Worm (Caenorhabditis elegans) whole organism, L4 larva: ENCODE measurements around the gene F52E1.3.
A peak's percentile ranks its signal among the peaks of the same experiment; 100 is the strongest.

Experiments
- F37D6.2 ChIP-seq: sonication (generic microtip); optimal IDR thresholded peaks from 2 replicates; lab custom pipeline; 2016; ENCODE audit warnings: mild to moderate bottlenecking, missing genetic modification characterization, missing compliant biosample characterization
- T20F7.1 ChIP-seq: fragments of 200-800 bp; sonication (Bioruptor generic); optimal IDR thresholded peaks from 2 replicates; lab custom pipeline; 2018; ENCODE audit warnings: mild to moderate bottlenecking, missing genetic modification characterization, missing compliant biosample characterization
- Y105C5A.15 ChIP-seq: fragments of 200-800 bp; sonication (Bioruptor generic); IDR thresholded peaks from 2 replicates; pipeline ENCODE4 v1.3.6; 2022; ENCODE audit warnings: missing genetic modification characterization, missing compliant biosample characterization
- Y48G9A.11 ChIP-seq: fragments of 200-800 bp; sonication (Bioruptor generic); IDR thresholded peaks from 2 replicates; pipeline ENCODE4 v1.3.6; 2022; ENCODE audit warnings: missing genetic modification reagents, missing genetic modification characterization, missing compliant biosample characterization
- ZK337.2 ChIP-seq: fragments of 200-800 bp; sonication (Bioruptor generic); IDR thresholded peaks from 2 replicates; pipeline ENCODE4 v1.3.6; 2022; ENCODE audit warnings: missing genetic modification reagents, missing genetic modification characterization, missing compliant biosample characterization
- aha-1 ChIP-seq: fragments of 150-350 bp; peaks from one replicate; lab custom pipeline; 2014; ENCODE audit warnings: missing biosample characterization, missing genetic modification characterization
- arid-1 ChIP-seq: fragments of 200-800 bp; sonication (Bioruptor generic); conservative IDR thresholded peaks from 2 replicates; pipeline ENCODE4 v1.3.6; 2022; ENCODE audit warnings: missing genetic modification reagents, missing genetic modification characterization, missing compliant biosample characterization
- ceh-44 ChIP-seq: fragments of 200-800 bp; sonication (Bioruptor generic); IDR thresholded peaks from 2 replicates; pipeline ENCODE4 v1.3.6; 2022; ENCODE audit warnings: missing genetic modification reagents, missing genetic modification characterization, missing compliant biosample characterization
- cey-2 ChIP-seq: sonication (generic microtip); optimal IDR thresholded peaks from 3 replicates; lab custom pipeline; 2017; ENCODE audit warnings: missing genetic modification characterization, mild to moderate bottlenecking, missing compliant biosample characterization, antibody characterized with exemption, borderline replicate concordance; ENCODE audit not compliant: insufficient read depth
- daf-12 ChIP-seq: fragments of 150-350 bp; optimal IDR thresholded peaks from 2 replicates; lab custom pipeline; 2014; ENCODE audit warnings: missing biosample characterization, missing genetic modification reagents, missing genetic modification characterization
- daf-16 ChIP-seq, 3 experiments: sonication (generic microtip); optimal IDR thresholded peaks; 2 replicates each; lab custom pipeline; 2016 to 2017; ENCODE audit warnings: missing genetic modification characterization in 3 of 3, missing genetic modification reagents in 3 of 3, mild to moderate bottlenecking in 2 of 3, missing compliant biosample characterization in 2 of 3, missing biosample characterization in 1 of 3, moderate library complexity in 1 of 3
- daf-8 ChIP-seq: fragments of 200-800 bp; sonication (Bioruptor generic); IDR thresholded peaks from 2 replicates; pipeline ENCODE4 v1.3.6; 2022; ENCODE audit warnings: missing genetic modification characterization, missing compliant biosample characterization
- dmd-6 ChIP-seq: fragments of 200-800 bp; sonication (Bioruptor generic); IDR thresholded peaks from 2 replicates; pipeline ENCODE4 v1.3.6; 2022; ENCODE audit warnings: missing genetic modification reagents, missing genetic modification characterization, missing compliant biosample characterization
- dmd-8 ChIP-seq: fragments of 200-800 bp; sonication (Bioruptor generic); IDR thresholded peaks from 2 replicates; pipeline ENCODE4 v1.3.6; 2022; ENCODE audit warnings: missing genetic modification characterization, missing compliant biosample characterization
- dpl-1 ChIP-seq: fragments of 150-350 bp; optimal IDR thresholded peaks from 2 replicates; lab custom pipeline; 2014; ENCODE audit warnings: missing biosample characterization, missing genetic modification reagents, missing genetic modification characterization
- dve-1 ChIP-seq: sonication (generic microtip); optimal IDR thresholded peaks from 2 replicates; lab custom pipeline; 2017; ENCODE audit warnings: antibody characterized with exemption, mild to moderate bottlenecking, missing genetic modification characterization, missing compliant biosample characterization; ENCODE audit not compliant: insufficient read depth
- hif-1 ChIP-seq, 2 experiments: sonication (generic microtip); optimal IDR thresholded peaks; 2 replicates each; lab custom pipeline; 2016 to 2017; ENCODE audit warnings: missing compliant biosample characterization in 2 of 2, missing genetic modification characterization in 2 of 2, missing genetic modification reagents in 2 of 2, missing genotype in 2 of 2, mild to moderate bottlenecking in 1 of 2
- hlh-11 ChIP-seq: fragments of 200-800 bp; sonication (Bioruptor generic); optimal IDR thresholded peaks from 2 replicates; lab custom pipeline; 2018; ENCODE audit warnings: mild to moderate bottlenecking, missing genetic modification characterization, missing compliant biosample characterization
- hlh-30 ChIP-seq: sonication (generic microtip); optimal IDR thresholded peaks from 2 replicates; lab custom pipeline; 2017; ENCODE audit warnings: antibody characterized with exemption, mild to moderate bottlenecking, missing genetic modification characterization, missing compliant biosample characterization; ENCODE audit not compliant: insufficient read depth
- lir-3 ChIP-seq: sonication (generic microtip); optimal IDR thresholded peaks from 2 replicates; lab custom pipeline; 2016; ENCODE audit warnings: mild to moderate bottlenecking, missing genetic modification characterization, missing compliant biosample characterization
- lsy-2 ChIP-seq, 2 experiments: fragments of 150-350 bp in 1 of 2; sonication (generic microtip) in 1 of 2; optimal IDR thresholded peaks; 2 replicates each; lab custom pipeline; 2014 to 2017; ENCODE audit warnings: missing biosample characterization in 2 of 2, missing genetic modification characterization in 2 of 2
- madf-5 ChIP-seq, 2 experiments: fragments of 200-800 bp; sonication (Bioruptor generic); IDR thresholded peaks; 2 replicates each; pipeline ENCODE4 v1.3.6; 2022; ENCODE audit warnings: missing compliant biosample characterization in 2 of 2, missing genetic modification characterization in 2 of 2
- madf-9 ChIP-seq: fragments of 200-800 bp; sonication (Bioruptor generic); conservative IDR thresholded peaks from 2 replicates; pipeline ENCODE4 v1.3.6; 2022; ENCODE audit warnings: missing genetic modification reagents, missing genetic modification characterization, missing compliant biosample characterization
- mep-1 ChIP-seq: fragments of 150-350 bp; sonication (generic microtip); optimal IDR thresholded peaks from 3 replicates; lab custom pipeline; 2014; ENCODE audit warnings: missing biosample characterization, missing genetic modification characterization
- nhr-102 ChIP-seq: sonication (generic microtip); optimal IDR thresholded peaks from 2 replicates; lab custom pipeline; 2016; ENCODE audit warnings: mild to moderate bottlenecking, missing genetic modification characterization, moderate library complexity, missing compliant biosample characterization
- nhr-11 ChIP-seq: fragments of 150-350 bp; optimal IDR thresholded peaks from 2 replicates; lab custom pipeline; 2014; ENCODE audit warnings: missing biosample characterization, missing genetic modification characterization
- nhr-111 ChIP-seq: fragments of 200-800 bp; sonication (Bioruptor generic); optimal IDR thresholded peaks from 2 replicates; lab custom pipeline; 2018; ENCODE audit warnings: mild to moderate bottlenecking, missing genetic modification characterization, missing compliant biosample characterization
- nhr-28 ChIP-seq: fragments of 150-350 bp; optimal IDR thresholded peaks from 2 replicates; lab custom pipeline; 2014; ENCODE audit warnings: missing biosample characterization, missing genetic modification characterization
- nhr-48 ChIP-seq: sonication (generic microtip); optimal IDR thresholded peaks from 2 replicates; lab custom pipeline; 2016; ENCODE audit warnings: mild to moderate bottlenecking, missing genetic modification characterization, missing compliant biosample characterization
- nhr-6 ChIP-seq: fragments of 150-350 bp; optimal IDR thresholded peaks from 2 replicates; lab custom pipeline; 2014; ENCODE audit warnings: missing biosample characterization, missing genetic modification characterization
- nhr-77 ChIP-seq: fragments of 150-350 bp; optimal IDR thresholded peaks from 2 replicates; lab custom pipeline; 2014; ENCODE audit warnings: missing biosample characterization, missing genetic modification characterization
- pha-4 ChIP-seq, 2 experiments: fragments of 150-350 bp in 1 of 2; fragments of 200-800 bp in 1 of 2; sonication (Bioruptor generic) in 1 of 2; IDR thresholded peaks in 1 of 2; optimal IDR thresholded peaks in 1 of 2; 2 replicates each; pipeline versions ENCODE4 v1.3.6 to Lab custom; 2014 to 2022; ENCODE audit warnings: missing genetic modification characterization in 2 of 2, missing genetic modification reagents in 2 of 2, missing biosample characterization in 1 of 2, missing compliant biosample characterization in 1 of 2
- pqm-1 ChIP-seq: sonication (generic microtip); optimal IDR thresholded peaks from 2 replicates; lab custom pipeline; 2017; ENCODE audit warnings: missing biosample characterization, missing genetic modification characterization
- rbr-2 ChIP-seq: sonication (generic microtip); optimal IDR thresholded peaks from 2 replicates; lab custom pipeline; 2016; ENCODE audit warnings: missing genotype, missing genetic modification characterization, missing compliant biosample characterization
- snpc-4 ChIP-seq: fragments of 150-350 bp; optimal IDR thresholded peaks from 2 replicates; lab custom pipeline; 2014; ENCODE audit warnings: missing biosample characterization, missing genetic modification characterization
- spr-3 ChIP-seq: fragments of 200-800 bp; sonication (Bioruptor generic); optimal IDR thresholded peaks from 2 replicates; lab custom pipeline; 2018; ENCODE audit warnings: mild to moderate bottlenecking, missing genetic modification characterization, missing compliant biosample characterization
- vab-7 ChIP-seq: fragments of 200-800 bp; sonication (Bioruptor generic); IDR thresholded peaks from 2 replicates; pipeline ENCODE4 v1.3.6; 2022; ENCODE audit warnings: missing genetic modification reagents, missing genetic modification characterization, missing compliant biosample characterization
- ztf-11 ChIP-seq: fragments of 150-350 bp; optimal IDR thresholded peaks from 2 replicates; lab custom pipeline; 2014; ENCODE audit warnings: missing biosample characterization, missing genetic modification characterization
- ztf-7 ChIP-seq: fragments of 150-350 bp; optimal IDR thresholded peaks from 2 replicates; lab custom pipeline; 2014; ENCODE audit warnings: missing biosample characterization, missing genetic modification characterization

The F52E1.3 gene

DNA sequence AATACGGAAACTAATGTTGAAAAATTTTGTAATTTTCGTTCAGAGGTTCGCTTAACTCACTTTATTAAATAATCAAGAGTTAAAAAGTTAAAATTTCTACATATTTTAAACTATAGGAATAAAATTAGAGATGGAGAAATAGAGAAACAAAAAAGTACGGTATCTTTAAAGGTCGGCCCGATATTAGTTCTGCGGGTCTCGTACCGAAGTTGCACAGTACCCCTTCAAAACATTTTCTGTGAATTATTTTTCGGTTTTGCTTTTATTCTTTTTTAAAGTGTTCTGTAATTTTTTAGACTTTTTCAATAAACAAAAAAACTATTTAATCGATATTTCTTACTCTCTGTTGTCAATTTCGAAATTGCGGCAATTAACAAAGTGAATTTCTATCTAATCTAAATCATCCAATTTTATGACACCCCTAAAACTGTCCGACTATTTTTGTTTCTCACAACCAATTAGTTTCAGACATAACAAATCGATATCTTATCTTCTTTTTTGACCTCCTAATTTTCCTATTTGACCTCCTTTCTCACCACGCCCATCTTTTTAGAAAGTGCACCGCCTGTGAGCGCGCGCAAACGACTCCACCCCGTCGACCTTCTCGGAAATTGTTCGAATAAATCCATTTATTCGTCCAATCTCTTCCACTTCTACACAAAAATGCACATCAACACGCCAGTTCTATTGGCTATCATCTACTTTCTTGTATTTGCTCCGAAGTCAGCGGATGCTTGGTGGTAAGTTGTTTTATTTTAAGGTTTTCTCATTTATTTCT is 39.0 kb upstream of the F52E1.3 start, which contains the start of gene mom-2:
mom-2 (plus strand) TSS at position 554 of the 778 bp plus-strand sequence.
- no peak for TF ChIP-seq daf-12 (tag; lab: Kevin White, UChicago)
- no peak for TF ChIP-seq madf-5 (GFP tag; IDR thresholded peaks at IDR 0.05; lab: Robert Waterston, UW)
- no peak for TF ChIP-seq nhr-111 (GFP tag; lab: Kevin White, UChicago)
- TF ChIP-seq arid-1 = no peak
- TF ChIP-seq vab-7 = no peak

DNA sequence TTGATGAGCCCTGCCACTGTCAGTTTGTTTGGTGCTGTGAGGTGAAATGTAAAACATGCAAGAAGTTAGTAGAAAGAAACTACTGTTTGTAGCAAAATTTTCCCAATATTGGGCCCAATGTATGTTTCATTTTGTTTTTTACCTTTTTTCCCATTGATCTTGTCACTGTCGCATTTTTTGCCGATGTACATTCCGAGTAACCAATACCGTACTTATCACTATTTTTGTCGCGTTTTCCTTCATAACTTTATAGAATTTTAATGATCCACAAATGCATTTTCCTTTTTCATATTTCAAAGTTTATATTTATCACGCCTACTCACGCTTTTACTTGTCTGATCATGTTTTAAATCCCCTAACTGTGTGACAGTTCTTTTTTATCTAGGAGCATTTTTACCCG is 36.8 kb upstream of the F52E1.3 start:
- peak; percentile 92 for TF ChIP-seq aha-1 (tag; lab: Kevin White, UChicago)
- no peak for TF ChIP-seq lir-3 (tag; lab: Kevin White, UChicago)

DNA sequence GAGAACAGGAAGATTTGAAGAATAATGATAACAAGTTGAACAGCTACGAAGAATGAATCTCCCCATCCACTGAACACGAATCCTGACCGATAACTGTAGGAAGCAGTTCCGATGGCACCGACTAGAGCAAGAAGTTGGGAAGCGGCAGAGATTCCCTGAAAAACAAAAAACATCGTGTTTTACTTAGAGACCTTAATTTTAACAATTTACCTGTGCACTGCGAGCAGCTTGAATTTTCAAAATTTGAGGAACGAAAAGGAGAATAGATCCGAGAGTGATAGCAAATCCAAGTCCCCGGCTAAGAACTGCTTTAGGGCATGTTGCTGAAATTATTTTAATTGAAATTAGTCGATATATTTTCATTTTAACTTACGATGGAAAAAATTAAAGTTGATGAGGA is 35.9 kb upstream of the F52E1.3 start:
- TF ChIP-seq hlh-11 (tag; lab: Kevin White, UChicago) (no peak), aha-1 (tag; lab: Kevin White, UChicago) (peak; percentile 79)
- TF ChIP-seq, all 104 proteins: peak for 1

DNA sequence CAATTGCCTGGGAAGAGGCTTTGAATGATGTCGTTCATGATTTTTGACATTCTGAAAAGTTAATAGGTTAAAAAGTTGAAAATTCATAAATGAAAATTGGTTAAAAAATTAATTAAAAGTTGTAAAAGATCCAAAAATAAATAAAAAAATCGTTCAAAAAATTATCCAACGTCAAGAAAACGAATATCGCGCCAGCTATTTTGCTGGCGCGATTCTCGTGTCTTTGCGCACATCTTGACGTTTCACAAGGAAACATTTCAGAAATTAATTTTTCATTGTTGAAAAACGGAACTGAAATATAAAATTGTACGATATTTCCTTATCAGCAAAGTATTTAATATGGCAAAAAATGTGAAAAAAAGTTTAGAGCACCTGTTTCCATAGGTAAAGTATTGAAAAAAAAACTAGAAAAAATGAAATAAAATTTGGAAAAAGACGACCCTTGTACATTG is 35.5 kb upstream of the F52E1.3 start, which contains the start of gene mpdu-1:
mpdu-1 (minus strand) TSS at position 51 of the 452 bp plus-strand sequence.
- TF ChIP-seq F37D6.2 (tag; lab: Kevin White, UChicago) = no peak
- TF ChIP-seq ztf-11 (tag; lab: Kevin White, UChicago) = no peak
- no peak for TF ChIP-seq ceh-44 (GFP tag; lab: Robert Waterston, UW)
- peak; percentile 59 for TF ChIP-seq ztf-7
- no peak; the same call in 1 of the 2 replicates for TF ChIP-seq dmd-6 (GFP tag; lab: Robert Waterston, UW)
- TF ChIP-seq nhr-77 (tag; lab: Kevin White, UChicago) = peak; percentile 71
- TF ChIP-seq pqm-1 = peak; percentile 71
- TF ChIP-seq hlh-30 (tag; lab: Kevin White, UChicago) = peak; percentile 36
- TF ChIP-seq dve-1 (tag; lab: Kevin White, UChicago) = peak; percentile 89
- TF ChIP-seq dpl-1 (GFP tag; lab: Kevin White, UChicago) = peak; percentile 80
- TF ChIP-seq dmd-8 (GFP tag; lab: Robert Waterston, UW) = no peak
- TF ChIP-seq nhr-28 (tag; lab: Kevin White, UChicago) = peak; percentile 69
- TF ChIP-seq arid-1 = no peak
- no peak for TF ChIP-seq daf-8
- no peak for TF ChIP-seq cey-2 (tag; lab: Kevin White, UChicago)
- no peak for TF ChIP-seq ZK337.2 (GFP tag; lab: Robert Waterston, UW)
- no peak for TF ChIP-seq pha-4 (GFP tag; IDR thresholded peaks at IDR 0.05; lab: Robert Waterston, UW)
- TF ChIP-seq pha-4 (tag; optimal IDR thresholded peaks at IDR 0.05; lab: Kevin White, UChicago) = peak; percentile 57
- no peak for TF ChIP-seq Y48G9A.11
- TF ChIP-seq madf-5 (GFP tag; IDR thresholded peaks at IDR 0.05; lab: Robert Waterston, UW) = no peak
- TF ChIP-seq mep-1 (tag; lab: Kevin White, UChicago) = no peak
- TF ChIP-seq rbr-2 (tag; lab: Kevin White, UChicago) = peak; percentile 26
- peak; percentile 33 for TF ChIP-seq nhr-48 (tag; lab: Kevin White, UChicago)
- no peak for TF ChIP-seq nhr-102 (tag; lab: Kevin White, UChicago)
- peak; percentile 36 for TF ChIP-seq nhr-6 (tag; lab: Kevin White, UChicago)
- TF ChIP-seq T20F7.1 = peak; percentile 72
- TF ChIP-seq lsy-2 (tag; optimal IDR thresholded peaks at IDR 0.05; lab: Kevin White, UChicago) = peak in 1 of 2 experiments; percentile 87
- TF ChIP-seq snpc-4 (tag; lab: Kevin White, UChicago) = peak; percentile 31
- TF ChIP-seq nhr-11 = no peak
- TF ChIP-seq madf-9 (GFP tag; lab: Robert Waterston, UW) = no peak
- no peak for TF ChIP-seq daf-16 (GFP tag; optimal IDR thresholded peaks at IDR 0.05; lab: Kevin White, UChicago)
- TF ChIP-seq daf-16 (tag; optimal IDR thresholded peaks at IDR 0.05; lab: Kevin White, UChicago) = peak; percentile 71
- no peak for TF ChIP-seq hlh-11 (tag; lab: Kevin White, UChicago)
- no peak for TF ChIP-seq spr-3
- no peak for TF ChIP-seq Y105C5A.15 (GFP tag; lab: Robert Waterston, UW)
- TF ChIP-seq hif-1 (tag; optimal IDR thresholded peaks at IDR 0.05; lab: Kevin White, UChicago) = no peak
- no peak for TF ChIP-seq vab-7
